Worm (Caenorhabditis elegans) whole organism, L4 larva: ENCODE results near the gene R04F11.2.

ENCODE experiments used
- T26A8.4 ChIP-seq: fragments of 200-800 bp; sonication (Bioruptor generic); IDR thresholded peaks from 2 replicates; pipeline ENCODE4 v1.3.6; 2022; ENCODE audit warnings: missing genetic modification characterization, missing compliant biosample characterization
- ceh-28 ChIP-seq: fragments of 150-350 bp; optimal IDR thresholded peaks from 2 replicates; lab custom pipeline; 2014; ENCODE audit warnings: missing biosample characterization, missing genetic modification reagents, missing genetic modification characterization
- fkh-10 ChIP-seq: fragments of 150-350 bp; optimal IDR thresholded peaks from 2 replicates; lab custom pipeline; 2014; ENCODE audit warnings: missing biosample characterization, missing genetic modification reagents, missing genetic modification characterization
- gei-8 ChIP-seq: fragments of 200-800 bp; sonication (Bioruptor generic); optimal IDR thresholded peaks from 2 replicates; lab custom pipeline; 2018; ENCODE audit warnings: mild to moderate bottlenecking, missing genetic modification characterization, missing compliant biosample characterization
- lin-39 ChIP-seq: fragments of 150-350 bp; optimal IDR thresholded peaks from 2 replicates; lab custom pipeline; 2014; ENCODE audit warnings: missing biosample characterization, missing genetic modification reagents, missing genetic modification characterization
- skn-1 ChIP-seq: fragments of 150-350 bp; optimal IDR thresholded peaks from 2 replicates; lab custom pipeline; 2014; ENCODE audit warnings: missing biosample characterization, missing genetic modification characterization
- unc-39 ChIP-seq: sonication (generic microtip); optimal IDR thresholded peaks from 2 replicates; lab custom pipeline; 2017; ENCODE audit warnings: missing biosample characterization, missing genetic modification characterization
- zag-1 ChIP-seq: fragments of 150-350 bp; optimal IDR thresholded peaks from 2 replicates; lab custom pipeline; 2014; ENCODE audit warnings: missing biosample characterization, missing genetic modification characterization
- zip-2 ChIP-seq: fragments of 150-350 bp; optimal IDR thresholded peaks from 2 replicates; lab custom pipeline; 2014; ENCODE audit warnings: missing biosample characterization, missing genetic modification characterization

DNA sequence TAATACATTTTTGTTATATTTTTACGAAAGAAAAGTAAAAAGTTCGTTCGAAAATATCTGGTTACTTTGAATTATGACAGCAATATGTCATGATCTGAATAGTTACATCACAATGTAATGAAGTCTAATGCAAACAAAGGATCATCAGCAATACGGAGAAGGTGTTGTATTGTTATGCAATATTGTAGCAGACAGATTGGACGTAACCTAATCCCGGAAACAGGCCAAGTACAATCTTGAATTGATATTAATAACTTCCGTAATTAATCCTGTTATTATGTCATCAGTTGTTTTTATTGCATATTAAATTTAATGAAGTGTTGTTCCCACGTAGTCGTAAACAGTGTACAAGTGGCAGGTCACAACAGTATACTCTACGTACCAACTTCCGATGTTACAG, 36.7 kb upstream of the R04F11.2 start:
- no peak for TF ChIP-seq skn-1
- no peak for TF ChIP-seq ceh-28 (tag; lab: Kevin White, UChicago)
- no peak for TF ChIP-seq fkh-10 (GFP tag; lab: Kevin White, UChicago)
- no peak for TF ChIP-seq unc-39 (tag; lab: Kevin White, UChicago)
- TF ChIP-seq zag-1 = no peak
- TF ChIP-seq lin-39 (tag; lab: Kevin White, UChicago) = no peak
- no peak for TF ChIP-seq gei-8
- no peak for TF ChIP-seq T26A8.4 (GFP tag; lab: Robert Waterston, UW)
- TF ChIP-seq zip-2 (tag; lab: Kevin White, UChicago) = no peak
